Worm (Caenorhabditis elegans): ENCODE measurements around the gene C44C10.5.

DNA sequence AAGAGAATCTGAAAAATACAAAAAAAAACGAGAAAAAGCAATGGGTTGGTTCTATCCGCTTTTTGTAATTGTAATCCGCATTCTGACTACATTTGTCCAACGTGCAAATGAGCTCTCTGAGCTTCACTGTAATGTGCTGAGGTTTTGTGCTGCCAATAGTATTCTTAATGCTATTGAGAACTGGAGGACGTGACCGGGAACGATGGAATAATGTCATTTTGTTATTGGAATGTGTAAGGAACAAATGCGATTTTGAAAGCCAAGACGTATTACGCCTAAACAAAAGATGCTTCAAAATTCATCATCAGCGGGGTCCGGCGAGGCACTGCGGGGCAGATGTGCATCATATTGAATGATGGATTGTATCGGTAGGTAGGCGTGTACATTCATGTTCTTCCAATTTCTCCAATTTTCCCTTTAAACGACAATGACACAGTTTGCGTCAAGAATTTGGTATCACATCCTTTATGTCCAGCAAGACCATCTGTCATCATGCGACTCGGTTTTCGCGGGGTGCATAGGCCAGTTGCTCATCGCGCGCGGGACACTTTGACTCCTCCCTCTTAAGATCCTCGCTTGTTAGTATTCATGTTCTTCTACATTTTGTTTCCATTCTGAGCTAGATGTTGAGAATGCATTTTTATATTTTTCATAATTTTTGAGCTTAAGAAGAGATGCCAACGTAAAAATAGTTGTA lies 17.1 kb upstream of the C44C10.5 start:
- TF ChIP-seq W03F9.2 (tag; optimal IDR thresholded peaks at IDR 0.05) (no peak), him-1 (tag; optimal IDR thresholded peaks at IDR 0.05) (no peak), dao-5 (tag; optimal IDR thresholded peaks at IDR 0.05) (no peak)

Data from whole organism, L4/young adult.